Fruit fly (Drosophila melanogaster) whole organism, prepupa: ENCODE results near the gene CG31230.

Experiments used
- Blimp-1 ChIP-seq: fragments of 200-800 bp; sonication (Bioruptor generic); optimal IDR thresholded peaks from 3 replicates; lab custom pipeline; 2017; ENCODE audit warnings: missing biosample characterization, missing genetic modification characterization, mild to moderate bottlenecking, moderate library complexity, missing genetic modification reagents
- CG11294 ChIP-seq: fragments of 200-800 bp; sonication (Bioruptor generic); IDR thresholded peaks from 2 replicates; pipeline ENCODE4 v1.3.6; 2022; ENCODE audit warnings: missing biosample characterization, missing genetic modification characterization
- CG11902 ChIP-seq: fragments of 200-800 bp; sonication (Bioruptor generic); optimal IDR thresholded peaks from 3 replicates; lab custom pipeline; 2016; ENCODE audit warnings: missing biosample characterization, missing genetic modification characterization
- CG15336 ChIP-seq: fragments of 200-800 bp; sonication (Bioruptor generic); IDR thresholded peaks from 2 replicates; pipeline ENCODE4 v1.3.6; 2022; ENCODE audit warnings: missing biosample characterization, missing genetic modification characterization
- CG1621 ChIP-seq: fragments of 200-800 bp; sonication (Bioruptor generic); optimal IDR thresholded peaks from 3 replicates; lab custom pipeline; 2018; ENCODE audit warnings: missing biosample characterization, mild to moderate bottlenecking, missing genetic modification characterization
- CG16779 ChIP-seq: fragments of 200-800 bp; sonication (Bioruptor generic); optimal IDR thresholded peaks from 3 replicates; lab custom pipeline; 2017; ENCODE audit warnings: missing biosample characterization, mild to moderate bottlenecking, missing genetic modification characterization
- CG31627 ChIP-seq: fragments of 200-800 bp; sonication (Bioruptor generic); optimal IDR thresholded peaks from 3 replicates; lab custom pipeline; 2016; ENCODE audit warnings: missing biosample characterization, missing genetic modification characterization
- CG32006 ChIP-seq: fragments of 200-800 bp; sonication (Bioruptor generic); optimal IDR thresholded peaks from 3 replicates; lab custom pipeline; 2017; ENCODE audit warnings: missing biosample characterization, mild to moderate bottlenecking, missing genetic modification characterization
- CG3919 ChIP-seq: fragments of 200-800 bp; sonication (Bioruptor generic); optimal IDR thresholded peaks from 3 replicates; lab custom pipeline; 2016; ENCODE audit warnings: missing biosample characterization, missing genetic modification characterization
- CG4318 ChIP-seq: fragments of 200-800 bp; sonication (Bioruptor generic); optimal IDR thresholded peaks from 3 replicates; lab custom pipeline; 2017; ENCODE audit warnings: missing biosample characterization, mild to moderate bottlenecking, missing genetic modification characterization
- CG6163 ChIP-seq: fragments of 200-800 bp; sonication (Bioruptor generic); IDR thresholded peaks from 3 replicates; pipeline ENCODE4 v1.3.6; 2022; ENCODE audit warnings: missing biosample characterization, missing genetic modification characterization
- CG6276 ChIP-seq: fragments of 200-800 bp; sonication (Bioruptor generic); optimal IDR thresholded peaks from 2 replicates; lab custom pipeline; 2017; ENCODE audit warnings: missing biosample characterization, mild to moderate bottlenecking, missing genetic modification characterization
- CG6792 ChIP-seq: fragments of 200-800 bp; sonication (Bioruptor generic); optimal IDR thresholded peaks from 3 replicates; lab custom pipeline; 2016; ENCODE audit warnings: missing biosample characterization, missing genetic modification characterization
- CG6808 ChIP-seq: fragments of 200-800 bp; sonication (Bioruptor generic); optimal IDR thresholded peaks from 3 replicates; lab custom pipeline; 2017; ENCODE audit warnings: missing biosample characterization, missing genetic modification characterization, mild to moderate bottlenecking, moderate library complexity, missing genetic modification reagents
- CG6854 ChIP-seq: fragments of 200-800 bp; sonication (Bioruptor generic); optimal IDR thresholded peaks from 2 replicates; lab custom pipeline; 2017; ENCODE audit warnings: missing biosample characterization, mild to moderate bottlenecking, missing genetic modification characterization
- CG7368 ChIP-seq: fragments of 200-800 bp; sonication (Bioruptor generic); optimal IDR thresholded peaks from 3 replicates; lab custom pipeline; 2016; ENCODE audit warnings: missing biosample characterization, missing genetic modification characterization
- CG8119 ChIP-seq: fragments of 200-800 bp; sonication (Bioruptor generic); IDR thresholded peaks from 3 replicates; pipeline ENCODE4 v1.3.6; 2022; ENCODE audit warnings: missing biosample characterization, missing genetic modification characterization
- CG8319 ChIP-seq: fragments of 200-800 bp; sonication (Bioruptor generic); optimal IDR thresholded peaks from 3 replicates; lab custom pipeline; 2016; ENCODE audit warnings: missing biosample characterization, missing genetic modification characterization
- CG8632 ChIP-seq: fragments of 200-800 bp; sonication (Bioruptor generic); optimal IDR thresholded peaks from 3 replicates; lab custom pipeline; 2016; ENCODE audit warnings: missing biosample characterization, missing genetic modification characterization
- CG9139 ChIP-seq: fragments of 200-800 bp; sonication (Bioruptor generic); optimal IDR thresholded peaks from 3 replicates; lab custom pipeline; 2017; ENCODE audit warnings: missing biosample characterization, mild to moderate bottlenecking, missing genetic modification characterization
- Eip78C ChIP-seq: fragments of 200-800 bp; sonication (Bioruptor generic); peaks from one replicate; lab custom pipeline; 2016; ENCODE audit warnings: missing biosample characterization, missing genetic modification characterization
- Eip93F ChIP-seq: fragments of 200-800 bp; sonication (Bioruptor generic); optimal IDR thresholded peaks from 2 replicates; lab custom pipeline; 2016; ENCODE audit warnings: missing biosample characterization, mild to moderate bottlenecking, missing genetic modification characterization
- Ets21C ChIP-seq: fragments of 200-800 bp; sonication (Bioruptor generic); optimal IDR thresholded peaks from 3 replicates; lab custom pipeline; 2016; ENCODE audit warnings: missing biosample characterization, missing genetic modification characterization
- Gug ChIP-seq: fragments of 200-800 bp; sonication (Bioruptor generic); IDR thresholded peaks from 2 replicates; pipeline ENCODE4 v1.3.6; 2022; ENCODE audit warnings: missing biosample characterization, missing genetic modification characterization
- Hr38 ChIP-seq: sonication (Bioruptor generic); optimal IDR thresholded peaks from 2 replicates; lab custom pipeline; 2016; ENCODE audit warnings: missing biosample characterization, missing genetic modification characterization
- Hr39 ChIP-seq: fragments of 200-800 bp; sonication (Bioruptor generic); optimal IDR thresholded peaks from 2 replicates; lab custom pipeline; 2016; ENCODE audit warnings: missing biosample characterization, missing genetic modification characterization
- Hr4 ChIP-seq: fragments of 200-800 bp; sonication (Bioruptor generic); optimal IDR thresholded peaks from 3 replicates; lab custom pipeline; 2016; ENCODE audit warnings: missing biosample characterization, missing genetic modification characterization
- Lpt ChIP-seq: fragments of 200-800 bp; sonication (Bioruptor generic); optimal IDR thresholded peaks from 3 replicates; lab custom pipeline; 2016; ENCODE audit warnings: missing biosample characterization, missing genetic modification characterization
- Met ChIP-seq: fragments of 200-800 bp; sonication (Bioruptor generic); optimal IDR thresholded peaks from 3 replicates; lab custom pipeline; 2016; ENCODE audit warnings: missing biosample characterization, missing genetic modification characterization
- OdsH ChIP-seq: fragments of 200-800 bp; sonication (Bioruptor generic); optimal IDR thresholded peaks from 3 replicates; lab custom pipeline; 2016; ENCODE audit warnings: missing biosample characterization, missing genetic modification characterization
- Sox15 ChIP-seq: fragments of 200-800 bp; sonication (Bioruptor generic); optimal IDR thresholded peaks from 3 replicates; lab custom pipeline; 2016; ENCODE audit warnings: missing biosample characterization, missing genetic modification characterization
- achi ChIP-seq: fragments of 200-800 bp; sonication (Bioruptor generic); optimal IDR thresholded peaks from 3 replicates; lab custom pipeline; 2016; ENCODE audit warnings: missing biosample characterization, missing genetic modification characterization
- acj6 ChIP-seq: fragments of 200-800 bp; sonication (Bioruptor generic); optimal IDR thresholded peaks from 3 replicates; lab custom pipeline; 2016; ENCODE audit warnings: missing biosample characterization, missing genetic modification characterization
- dac ChIP-seq: fragments of 200-800 bp; sonication (Bioruptor generic); optimal IDR thresholded peaks from 2 replicates; lab custom pipeline; 2017; ENCODE audit warnings: missing biosample characterization, mild to moderate bottlenecking, missing genetic modification characterization
- dsx ChIP-seq: fragments of 200-800 bp; optimal IDR thresholded peaks from 3 replicates; lab custom pipeline; 2019; ENCODE audit warnings: missing biosample characterization, mild to moderate bottlenecking, missing genetic modification characterization, moderate library complexity; ENCODE audit not compliant: poor library complexity, severe bottlenecking
- eg ChIP-seq: fragments of 200-800 bp; sonication (Bioruptor generic); IDR thresholded peaks from 3 replicates; pipeline ENCODE4 v1.3.6; 2022; ENCODE audit warnings: missing biosample characterization, missing genetic modification characterization
- esn ChIP-seq: fragments of 200-800 bp; sonication (Bioruptor generic); optimal IDR thresholded peaks from 2 replicates; lab custom pipeline; 2016; ENCODE audit warnings: missing biosample characterization, mild to moderate bottlenecking, missing genetic modification characterization, moderate library complexity
- fd85E ChIP-seq: fragments of 200-800 bp; sonication (Bioruptor generic); optimal IDR thresholded peaks from 3 replicates; lab custom pipeline; 2016; ENCODE audit warnings: missing biosample characterization, missing genetic modification characterization
- lz ChIP-seq: fragments of 200-800 bp; sonication (Bioruptor generic); optimal IDR thresholded peaks from 3 replicates; lab custom pipeline; 2016; ENCODE audit warnings: missing biosample characterization, missing genetic modification characterization
- net ChIP-seq: fragments of 200-800 bp; sonication (Bioruptor generic); optimal IDR thresholded peaks from 3 replicates; lab custom pipeline; 2016; ENCODE audit warnings: missing biosample characterization, missing genetic modification characterization
- pdm3 ChIP-seq: fragments of 200-800 bp; sonication (Bioruptor generic); optimal IDR thresholded peaks from 3 replicates; lab custom pipeline; 2016; ENCODE audit warnings: missing biosample characterization, missing genetic modification characterization
- salr ChIP-seq, 2 experiments: fragments of 200-800 bp; sonication (Bioruptor generic); optimal IDR thresholded peaks; 3 replicates each; lab custom pipeline; 2016 to 2018; ENCODE audit warnings: missing biosample characterization in 2 of 2, missing genetic modification characterization in 2 of 2, mild to moderate bottlenecking in 1 of 2
- spab ChIP-seq: fragments of 200-800 bp; sonication (Bioruptor generic); optimal IDR thresholded peaks from 2 replicates; lab custom pipeline; 2017; ENCODE audit warnings: missing biosample characterization, mild to moderate bottlenecking, missing genetic modification characterization, missing genetic modification reagents
- ss ChIP-seq, 2 experiments: fragments of 200-800 bp; sonication (Bioruptor generic); optimal IDR thresholded peaks; 2 replicates in 1 of 2; 3 replicates in 1 of 2; lab custom pipeline; 2017 to 2018; ENCODE audit warnings: mild to moderate bottlenecking in 2 of 2, missing biosample characterization in 2 of 2, missing genetic modification characterization in 2 of 2, moderate library complexity in 1 of 2
- topi ChIP-seq: fragments of 200-800 bp; sonication (Bioruptor generic); optimal IDR thresholded peaks from 3 replicates; lab custom pipeline; 2016; ENCODE audit warnings: missing biosample characterization, missing genetic modification characterization
- vri ChIP-seq: fragments of 200-800 bp; sonication (Bioruptor generic); optimal IDR thresholded peaks from 3 replicates; lab custom pipeline; 2016; ENCODE audit warnings: missing biosample characterization, mild to moderate bottlenecking, missing genetic modification characterization

The CG31230 gene

dm6 chr3R:18667659-18668248 is 3.7 kb upstream of the CG31230 start, which contains the start of gene CG31229:
TSS of gene CG31229 (plus strand) at chr3R:18667852.
- no peak for TF ChIP-seq CG4318 (GFP tag; lab: Kevin White, UChicago)
- peak; percentile 17; the same call in 1 of the 2 replicates for TF ChIP-seq CG15336
- no peak for TF ChIP-seq CG8632 (GFP tag; lab: Kevin White, UChicago)
- TF ChIP-seq Blimp-1 (GFP tag; lab: Kevin White, UChicago), result no peak
- no peak for TF ChIP-seq CG9139 (GFP tag; lab: Kevin White, UChicago)
- peak; percentile 8 for TF ChIP-seq Eip78C (GFP tag; lab: Kevin White, UChicago)
- TF ChIP-seq CG6854, result peak; percentile 41
- TF ChIP-seq vri (GFP tag; lab: Kevin White, UChicago), result peak; percentile 80

DNA sequence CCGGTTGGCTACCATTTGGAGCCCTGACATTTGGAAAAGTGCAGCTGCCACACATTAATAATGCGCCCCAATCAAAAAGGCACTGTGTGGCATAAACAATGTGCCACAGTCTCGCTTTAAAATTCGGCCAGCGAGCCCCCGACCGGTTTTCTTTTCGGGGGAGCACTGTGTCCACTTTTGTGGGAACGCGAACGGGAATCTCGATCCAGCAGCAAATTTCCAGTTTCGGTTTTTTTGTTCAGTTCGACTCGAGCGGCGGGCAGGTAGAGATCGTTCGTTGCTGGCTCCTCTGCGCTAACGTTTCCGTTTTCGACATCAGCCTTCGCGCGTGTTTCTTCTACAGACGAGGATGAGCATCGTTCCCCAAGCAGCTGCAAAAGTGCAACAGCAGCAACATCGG is 2.3 kb upstream of the CG31230 start, which contains the start of gene CG7702:
Gene CG7702, plus strand, starts transcription at position 239 of the 400 bp plus-strand sequence.
- peak; percentile 22; the same call in 1 of the 3 replicates for TF ChIP-seq CG8119 (GFP tag; lab: Robert Waterston, UW)
- no peak for TF ChIP-seq CG16779 (tag; lab: Kevin White, UChicago)
- TF ChIP-seq CG1621, result peak; percentile 2
- TF ChIP-seq achi (GFP tag; lab: Kevin White, UChicago), result no peak
- TF ChIP-seq spab (GFP tag; lab: Kevin White, UChicago), result no peak
- TF ChIP-seq CG3919, result no peak
- TF ChIP-seq eg, result peak; percentile 52; the same call in 1 of the 3 replicates
- TF ChIP-seq CG11902, result no peak
- peak; percentile 3 for TF ChIP-seq CG6854
- no peak for TF ChIP-seq Hr4
- TF ChIP-seq CG6792, result no peak
- TF ChIP-seq CG15336, result peak; percentile 34; the same call in 1 of the 2 replicates
- no peak for TF ChIP-seq dac
- TF ChIP-seq dsx (GFP tag; lab: Kevin White, UChicago), result peak; percentile 58
- TF ChIP-seq CG6163, result peak; percentile 5; the same call in 1 of the 3 replicates
- TF ChIP-seq Gug (GFP tag; lab: Robert Waterston, UW), result no peak
- no peak for TF ChIP-seq CG8319 (GFP tag; lab: Kevin White, UChicago)
- no peak for TF ChIP-seq CG11294 (GFP tag; lab: Robert Waterston, UW)
- peak; percentile 29 for TF ChIP-seq Eip93F
- TF ChIP-seq vri (GFP tag; lab: Kevin White, UChicago), result peak; percentile 17
- TF ChIP-seq CG7368 (GFP tag; lab: Kevin White, UChicago), result no peak
- TF ChIP-seq CG6808 (GFP tag; lab: Kevin White, UChicago), result peak; percentile 11
- no peak for TF ChIP-seq CG6276
- no peak for TF ChIP-seq CG4318 (GFP tag; lab: Kevin White, UChicago)
- TF ChIP-seq Ets21C (GFP tag; lab: Kevin White, UChicago), result no peak
- peak; percentile 58 for TF ChIP-seq Eip78C (GFP tag; lab: Kevin White, UChicago)
- TF ChIP-seq esn (GFP tag; lab: Kevin White, UChicago), result no peak

- TF ChIP-seq Gug (GFP tag; lab: Robert Waterston, UW) (peak; percentile 57), Hr38 (GFP tag; lab: Kevin White, UChicago) (no peak), CG8632 (GFP tag; lab: Kevin White, UChicago) (peak; percentile 37), pdm3 (GFP tag; lab: Kevin White, UChicago) (no peak), Met (GFP tag; lab: Kevin White, UChicago) (peak; percentile 62), CG8119 (GFP tag; lab: Robert Waterston, UW) (peak; percentile 74), spab (GFP tag; lab: Kevin White, UChicago) (no peak), CG8319 (GFP tag; lab: Kevin White, UChicago) (peak; percentile 3), CG11294 (GFP tag; lab: Robert Waterston, UW) (peak; percentile 64), CG3919 (peak; percentile 65), eg (peak; percentile 80), Eip93F (no peak), net (peak; percentile 60), CG6792 (peak; percentile 51), OdsH (GFP tag; lab: Kevin White, UChicago) (peak; percentile 74), CG31627 (GFP tag; lab: Kevin White, UChicago) (peak; percentile 62), Sox15 (GFP tag; lab: Kevin White, UChicago) (no peak), Ets21C (GFP tag; lab: Kevin White, UChicago) (no peak), fd85E (GFP tag; lab: Kevin White, UChicago) (no peak), acj6 (GFP tag; lab: Kevin White, UChicago) (peak; percentile 72), Blimp-1 (GFP tag; lab: Kevin White, UChicago) (no peak), Hr39 (no peak), lz (GFP tag; lab: Kevin White, UChicago) (peak; percentile 57), salr (GFP tag; optimal IDR thresholded peaks at IDR 0.05; lab: Kevin White, UChicago) (peak in 1 of 2 experiments; percentile 66), topi (GFP tag; lab: Kevin White, UChicago) (peak; percentile 68), ss (GFP tag; optimal IDR thresholded peaks at IDR 0.05; lab: Kevin White, UChicago) (peak; percentile 47 to 66), CG6854 (no peak), CG32006 (GFP tag; lab: Kevin White, UChicago) (peak; percentile 82), Lpt (no peak)
Observed at dm6 chr3R:18669812-18670211, 1.7 kb upstream of the CG31230 start.
